Worm (Caenorhabditis elegans) whole organism, L4 larva: ENCODE measurements around the gene aat-3.
A peak's percentile ranks its signal among the peaks of the same experiment; 100 is the strongest.

ENCODE experiments used
- T26A8.4 ChIP-seq: fragments of 200-800 bp; sonication (Bioruptor generic); IDR thresholded peaks from 2 replicates; pipeline ENCODE4 v1.3.6; 2022; ENCODE audit warnings: missing genetic modification characterization, missing compliant biosample characterization
- Y48G9A.11 ChIP-seq: fragments of 200-800 bp; sonication (Bioruptor generic); IDR thresholded peaks from 2 replicates; pipeline ENCODE4 v1.3.6; 2022; ENCODE audit warnings: missing genetic modification reagents, missing genetic modification characterization, missing compliant biosample characterization
- Y5F2A.4 ChIP-seq: fragments of 200-800 bp; sonication (Bioruptor generic); optimal IDR thresholded peaks from 2 replicates; lab custom pipeline; 2018; ENCODE audit warnings: mild to moderate bottlenecking, missing genetic modification characterization, missing compliant biosample characterization
- ZK337.2 ChIP-seq: fragments of 200-800 bp; sonication (Bioruptor generic); IDR thresholded peaks from 2 replicates; pipeline ENCODE4 v1.3.6; 2022; ENCODE audit warnings: missing genetic modification reagents, missing genetic modification characterization, missing compliant biosample characterization
- ZK546.5 ChIP-seq, 2 experiments: sonication (generic microtip); optimal IDR thresholded peaks; 2 replicates each; lab custom pipeline; 2017; ENCODE audit warnings: missing biosample characterization in 2 of 2, missing genetic modification characterization in 2 of 2
- aha-1 ChIP-seq: fragments of 150-350 bp; peaks from one replicate; lab custom pipeline; 2014; ENCODE audit warnings: missing biosample characterization, missing genetic modification characterization
- attf-4 ChIP-seq: sonication (generic microtip); optimal IDR thresholded peaks from 3 replicates; lab custom pipeline; 2017; ENCODE audit warnings: missing biosample characterization, missing genetic modification characterization
- ceh-20 ChIP-seq: fragments of 200-800 bp; sonication (Bioruptor generic); IDR thresholded peaks from 2 replicates; pipeline ENCODE4 v1.3.6; 2022; ENCODE audit warnings: missing genetic modification reagents, missing genetic modification characterization, missing compliant biosample characterization
- ceh-44 ChIP-seq: fragments of 200-800 bp; sonication (Bioruptor generic); IDR thresholded peaks from 2 replicates; pipeline ENCODE4 v1.3.6; 2022; ENCODE audit warnings: missing genetic modification reagents, missing genetic modification characterization, missing compliant biosample characterization
- ctbp-1 ChIP-seq: fragments of 200-800 bp; sonication (Bioruptor generic); IDR thresholded peaks from 2 replicates; pipeline ENCODE4 v1.3.6; 2022; ENCODE audit warnings: missing genetic modification reagents, missing genetic modification characterization, missing compliant biosample characterization
- daf-16 ChIP-seq, 3 experiments: sonication (generic microtip); optimal IDR thresholded peaks; 2 replicates each; lab custom pipeline; 2016 to 2017; ENCODE audit warnings: missing genetic modification characterization in 3 of 3, missing genetic modification reagents in 3 of 3, mild to moderate bottlenecking in 2 of 3, missing compliant biosample characterization in 2 of 3, missing biosample characterization in 1 of 3, moderate library complexity in 1 of 3
- dmd-6 ChIP-seq: fragments of 200-800 bp; sonication (Bioruptor generic); IDR thresholded peaks from 2 replicates; pipeline ENCODE4 v1.3.6; 2022; ENCODE audit warnings: missing genetic modification reagents, missing genetic modification characterization, missing compliant biosample characterization
- dmd-8 ChIP-seq: fragments of 200-800 bp; sonication (Bioruptor generic); IDR thresholded peaks from 2 replicates; pipeline ENCODE4 v1.3.6; 2022; ENCODE audit warnings: missing genetic modification characterization, missing compliant biosample characterization
- dmd-9 ChIP-seq: fragments of 200-800 bp; sonication (Bioruptor generic); IDR thresholded peaks from 2 replicates; pipeline ENCODE4 v1.3.6; 2022; ENCODE audit warnings: missing genetic modification reagents, missing genetic modification characterization, missing compliant biosample characterization
- dpl-1 ChIP-seq: fragments of 150-350 bp; optimal IDR thresholded peaks from 2 replicates; lab custom pipeline; 2014; ENCODE audit warnings: missing biosample characterization, missing genetic modification reagents, missing genetic modification characterization
- fkh-10 ChIP-seq: fragments of 150-350 bp; optimal IDR thresholded peaks from 2 replicates; lab custom pipeline; 2014; ENCODE audit warnings: missing biosample characterization, missing genetic modification reagents, missing genetic modification characterization
- fos-1 ChIP-seq: fragments of 150-350 bp; optimal IDR thresholded peaks from 2 replicates; lab custom pipeline; 2014; ENCODE audit warnings: missing biosample characterization, missing genetic modification characterization
- gei-8 ChIP-seq: fragments of 200-800 bp; sonication (Bioruptor generic); optimal IDR thresholded peaks from 2 replicates; lab custom pipeline; 2018; ENCODE audit warnings: mild to moderate bottlenecking, missing genetic modification characterization, missing compliant biosample characterization
- hif-1 ChIP-seq, 2 experiments: sonication (generic microtip); optimal IDR thresholded peaks; 2 replicates each; lab custom pipeline; 2016 to 2017; ENCODE audit warnings: missing compliant biosample characterization in 2 of 2, missing genetic modification characterization in 2 of 2, missing genetic modification reagents in 2 of 2, missing genotype in 2 of 2, mild to moderate bottlenecking in 1 of 2
- hlh-11 ChIP-seq: fragments of 200-800 bp; sonication (Bioruptor generic); optimal IDR thresholded peaks from 2 replicates; lab custom pipeline; 2018; ENCODE audit warnings: mild to moderate bottlenecking, missing genetic modification characterization, missing compliant biosample characterization
- hlh-30 ChIP-seq: sonication (generic microtip); optimal IDR thresholded peaks from 2 replicates; lab custom pipeline; 2017; ENCODE audit warnings: antibody characterized with exemption, mild to moderate bottlenecking, missing genetic modification characterization, missing compliant biosample characterization; ENCODE audit not compliant: insufficient read depth
- lsy-2 ChIP-seq, 2 experiments: fragments of 150-350 bp in 1 of 2; sonication (generic microtip) in 1 of 2; optimal IDR thresholded peaks; 2 replicates each; lab custom pipeline; 2014 to 2017; ENCODE audit warnings: missing biosample characterization in 2 of 2, missing genetic modification characterization in 2 of 2
- madf-5 ChIP-seq, 2 experiments: fragments of 200-800 bp; sonication (Bioruptor generic); IDR thresholded peaks; 2 replicates each; pipeline ENCODE4 v1.3.6; 2022; ENCODE audit warnings: missing compliant biosample characterization in 2 of 2, missing genetic modification characterization in 2 of 2
- mdt-29 ChIP-seq: fragments of 200-800 bp; sonication (Bioruptor generic); IDR thresholded peaks from 2 replicates; pipeline ENCODE4 v1.3.6; 2022; ENCODE audit warnings: missing genetic modification reagents, missing genetic modification characterization, missing compliant biosample characterization
- mep-1 ChIP-seq: fragments of 150-350 bp; sonication (generic microtip); optimal IDR thresholded peaks from 3 replicates; lab custom pipeline; 2014; ENCODE audit warnings: missing biosample characterization, missing genetic modification characterization
- mes-2 ChIP-seq: sonication (generic microtip); optimal IDR thresholded peaks from 2 replicates; lab custom pipeline; 2016; ENCODE audit warnings: missing genotype, mild to moderate bottlenecking, missing genetic modification characterization, missing compliant biosample characterization; ENCODE audit not compliant: poor library complexity, severe bottlenecking
- nhr-10 ChIP-seq: fragments of 150-350 bp; optimal IDR thresholded peaks from 2 replicates; lab custom pipeline; 2014; ENCODE audit warnings: missing biosample characterization, missing genetic modification characterization
- nhr-102 ChIP-seq: sonication (generic microtip); optimal IDR thresholded peaks from 2 replicates; lab custom pipeline; 2016; ENCODE audit warnings: mild to moderate bottlenecking, missing genetic modification characterization, moderate library complexity, missing compliant biosample characterization
- nhr-11 ChIP-seq: fragments of 150-350 bp; optimal IDR thresholded peaks from 2 replicates; lab custom pipeline; 2014; ENCODE audit warnings: missing biosample characterization, missing genetic modification characterization
- nhr-25 ChIP-seq: sonication (generic microtip); optimal IDR thresholded peaks from 2 replicates; lab custom pipeline; 2017; ENCODE audit warnings: missing genetic modification characterization, mild to moderate bottlenecking, missing compliant biosample characterization, antibody characterized with exemption, moderate library complexity, borderline replicate concordance; ENCODE audit not compliant: insufficient read depth
- nhr-28 ChIP-seq: fragments of 150-350 bp; optimal IDR thresholded peaks from 2 replicates; lab custom pipeline; 2014; ENCODE audit warnings: missing biosample characterization, missing genetic modification characterization
- nhr-41 ChIP-seq: fragments of 200-800 bp; sonication (Bioruptor generic); IDR thresholded peaks from 2 replicates; pipeline ENCODE4 v1.3.6; 2022; ENCODE audit warnings: missing genetic modification reagents, missing genetic modification characterization, missing compliant biosample characterization
- pha-4 ChIP-seq, 2 experiments: fragments of 150-350 bp in 1 of 2; fragments of 200-800 bp in 1 of 2; sonication (Bioruptor generic) in 1 of 2; IDR thresholded peaks in 1 of 2; optimal IDR thresholded peaks in 1 of 2; 2 replicates each; pipeline versions ENCODE4 v1.3.6 to Lab custom; 2014 to 2022; ENCODE audit warnings: missing genetic modification characterization in 2 of 2, missing genetic modification reagents in 2 of 2, missing biosample characterization in 1 of 2, missing compliant biosample characterization in 1 of 2
- rbr-2 ChIP-seq: sonication (generic microtip); optimal IDR thresholded peaks from 2 replicates; lab custom pipeline; 2016; ENCODE audit warnings: missing genotype, missing genetic modification characterization, missing compliant biosample characterization
- sdz-12 ChIP-seq: fragments of 200-800 bp; sonication (Bioruptor generic); optimal IDR thresholded peaks from 2 replicates; lab custom pipeline; 2018; ENCODE audit warnings: mild to moderate bottlenecking, missing genetic modification characterization, missing compliant biosample characterization
- spr-3 ChIP-seq: fragments of 200-800 bp; sonication (Bioruptor generic); optimal IDR thresholded peaks from 2 replicates; lab custom pipeline; 2018; ENCODE audit warnings: mild to moderate bottlenecking, missing genetic modification characterization, missing compliant biosample characterization
- unc-62 ChIP-seq, 3 experiments: fragments of 150-350 bp in 1 of 3; sonication (generic microtip); optimal IDR thresholded peaks in 2 of 3; peaks in 1 of 3; 1 replicate in 1 of 3; 2 replicates in 2 of 3; lab custom pipeline; 2014 to 2017; ENCODE audit warnings: missing biosample characterization in 3 of 3, missing genetic modification characterization in 3 of 3, missing genetic modification reagents in 3 of 3, missing genotype in 1 of 3
- zfp-2 ChIP-seq: sonication (generic microtip); optimal IDR thresholded peaks from 2 replicates; lab custom pipeline; 2016; ENCODE audit warnings: mild to moderate bottlenecking, missing genetic modification characterization, missing compliant biosample characterization

aat-3 gene

ce11 chrX:2592670-2593280 is 40.7 kb downstream of the aat-3 start (continued):
- TF ChIP-seq nhr-28 (tag; lab: Kevin White, UChicago) (peak; percentile 98), mdt-29 (GFP tag; lab: Robert Waterston, UW) (no peak), ceh-44 (no peak), nhr-25 (tag; lab: Kevin White, UChicago) (peak; percentile 23), hlh-30 (tag; lab: Kevin White, UChicago) (peak; percentile 10), nhr-41 (GFP tag; lab: Robert Waterston, UW) (no peak), dmd-6 (peak; percentile 69), attf-4 (tag; lab: Kevin White, UChicago) (no peak), zfp-2 (tag; lab: Kevin White, UChicago) (no peak), daf-16 (GFP tag; optimal IDR thresholded peaks at IDR 0.05; lab: Kevin White, UChicago) (peak in 1 of 2 experiments; percentile 49), daf-16 (tag; optimal IDR thresholded peaks at IDR 0.05; lab: Kevin White, UChicago) (peak; percentile 27), dpl-1 (GFP tag; lab: Kevin White, UChicago) (no peak), fos-1 (tag; lab: Kevin White, UChicago) (no peak), nhr-102 (tag; lab: Kevin White, UChicago) (no peak), ZK546.5 (tag; optimal IDR thresholded peaks at IDR 0.05; lab: Kevin White, UChicago) (no peak), ceh-20 (peak; percentile 94), mes-2 (tag; lab: Kevin White, UChicago) (no peak), gei-8 (GFP tag; lab: Kevin White, UChicago) (no peak)

DNA sequence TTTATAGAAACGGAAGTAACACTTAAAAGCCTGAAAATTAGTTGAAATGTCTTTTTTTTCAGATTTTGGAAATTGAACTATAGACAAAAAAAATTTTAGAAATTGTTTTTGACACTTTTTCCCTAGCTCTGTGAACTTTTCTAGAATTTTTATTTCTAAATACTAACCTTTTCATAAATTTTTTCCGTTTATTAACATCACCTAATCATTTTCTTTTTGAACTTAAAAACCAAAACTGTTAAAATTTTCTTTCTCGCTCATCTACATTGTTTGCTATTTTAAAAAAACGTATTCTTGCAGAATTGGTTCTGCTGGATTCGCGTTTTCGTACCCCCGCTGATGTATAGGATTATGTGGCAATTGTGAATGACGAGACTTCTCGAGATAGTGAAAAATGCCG is 41.6 kb downstream of the aat-3 start, which contains the start of the genes nhr-40 and T03G6.7:
nhr-40 (plus strand) TSS at position 301 of the 400 bp plus-strand sequence.
T03G6.7 (plus strand) TSS at position 337 of the 400 bp plus-strand sequence.
- TF ChIP-seq aha-1 (tag; lab: Kevin White, UChicago) = peak; percentile 64
- TF ChIP-seq Y48G9A.11 = no peak
- no peak for TF ChIP-seq daf-16 (GFP tag; optimal IDR thresholded peaks at IDR 0.05; lab: Kevin White, UChicago)
- no peak for TF ChIP-seq daf-16 (tag; optimal IDR thresholded peaks at IDR 0.05; lab: Kevin White, UChicago)
- TF ChIP-seq nhr-10 = no peak
- TF ChIP-seq pha-4 (GFP tag; IDR thresholded peaks at IDR 0.05; lab: Robert Waterston, UW) = no peak
- TF ChIP-seq pha-4 (tag; optimal IDR thresholded peaks at IDR 0.05; lab: Kevin White, UChicago) = no peak

DNA sequence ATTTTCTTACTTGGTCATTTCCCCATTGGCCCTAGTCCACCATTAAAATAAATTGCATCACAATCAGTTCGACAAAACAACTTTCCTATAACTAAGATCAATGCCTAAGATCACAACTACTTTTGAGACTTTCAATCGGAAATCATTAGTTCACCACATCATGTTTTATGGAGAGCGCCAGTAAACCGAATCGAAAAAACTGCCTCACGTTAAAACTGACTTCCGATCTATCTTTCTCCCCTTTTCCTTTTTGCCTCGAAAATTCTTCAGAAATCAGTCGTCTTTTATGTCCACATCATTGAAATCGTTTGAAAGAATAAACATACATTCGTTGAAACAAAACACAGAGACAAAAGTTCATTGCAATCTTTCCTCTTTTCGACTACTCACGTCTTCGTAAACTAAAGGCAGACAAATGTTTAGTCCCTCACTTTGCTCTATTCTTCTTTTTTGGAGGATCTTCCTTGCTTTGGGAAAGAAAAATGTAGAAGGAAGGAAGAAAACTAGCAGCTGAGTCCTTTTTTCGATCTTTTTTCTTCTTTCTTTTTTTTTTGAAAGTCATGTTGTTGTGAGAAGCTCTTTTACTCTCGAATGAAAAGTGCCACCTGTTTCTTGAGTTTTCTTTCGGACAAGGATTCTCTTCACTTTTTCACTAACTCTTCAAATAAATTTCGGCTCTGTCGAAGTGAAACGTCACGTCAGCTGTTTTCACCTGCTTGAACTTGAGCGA is 43.1 kb downstream of the aat-3 start:
- TF ChIP-seq daf-16 (GFP tag; optimal IDR thresholded peaks at IDR 0.05; lab: Kevin White, UChicago) = peak in 1 of 2 experiments; percentile 43
- TF ChIP-seq daf-16 (tag; optimal IDR thresholded peaks at IDR 0.05; lab: Kevin White, UChicago) = no peak
- no peak for TF ChIP-seq madf-5 (GFP tag; IDR thresholded peaks at IDR 0.05; lab: Robert Waterston, UW)
- no peak for TF ChIP-seq Y5F2A.4 (GFP tag; lab: Kevin White, UChicago)
- no peak for TF ChIP-seq zfp-2 (tag; lab: Kevin White, UChicago)
- no peak for TF ChIP-seq mdt-29 (GFP tag; lab: Robert Waterston, UW)
- no peak for TF ChIP-seq ctbp-1 (GFP tag; lab: Robert Waterston, UW)
- TF ChIP-seq fkh-10 (GFP tag; lab: Kevin White, UChicago) = peak; percentile 14
- TF ChIP-seq hif-1 (tag; optimal IDR thresholded peaks at IDR 0.05; lab: Kevin White, UChicago) = peak in 1 of 2 experiments; percentile 7
- TF ChIP-seq spr-3 (GFP tag; lab: Kevin White, UChicago) = no peak
- TF ChIP-seq dmd-6 = no peak
- no peak for TF ChIP-seq ZK337.2 (GFP tag; lab: Robert Waterston, UW)
- no peak for TF ChIP-seq sdz-12 (GFP tag; lab: Kevin White, UChicago)
- peak; percentile 39 for TF ChIP-seq hlh-30 (tag; lab: Kevin White, UChicago)
- no peak for TF ChIP-seq ceh-44
- no peak for TF ChIP-seq T26A8.4
- TF ChIP-seq hlh-11 (tag; lab: Kevin White, UChicago) = peak; percentile 63
- TF ChIP-seq mep-1 (tag; lab: Kevin White, UChicago) = no peak
- peak; percentile 31 for TF ChIP-seq nhr-11 (tag; lab: Kevin White, UChicago)
- no peak for TF ChIP-seq dmd-9 (GFP tag; lab: Robert Waterston, UW)
- peak; percentile 71 for TF ChIP-seq ceh-20
- no peak for TF ChIP-seq dmd-8 (GFP tag; lab: Robert Waterston, UW)
- no peak for TF ChIP-seq fos-1 (tag; lab: Kevin White, UChicago)
- no peak for TF ChIP-seq unc-62 (GFP tag; optimal IDR thresholded peaks at IDR 0.05 in 1 of 2; lab: Kevin White, UChicago)
- TF ChIP-seq unc-62 (tag; optimal IDR thresholded peaks at IDR 0.05; lab: Kevin White, UChicago) = no peak
- peak in 1 of 2 experiments; percentile 43 for TF ChIP-seq lsy-2 (tag; optimal IDR thresholded peaks at IDR 0.05; lab: Kevin White, UChicago)
- TF ChIP-seq rbr-2 (tag; lab: Kevin White, UChicago) = no peak
- TF ChIP-seq gei-8 (GFP tag; lab: Kevin White, UChicago) = no peak
